Worm (Caenorhabditis elegans): Measurements from ENCODE around the gene odr-1.

The odr-1 gene

DNA sequence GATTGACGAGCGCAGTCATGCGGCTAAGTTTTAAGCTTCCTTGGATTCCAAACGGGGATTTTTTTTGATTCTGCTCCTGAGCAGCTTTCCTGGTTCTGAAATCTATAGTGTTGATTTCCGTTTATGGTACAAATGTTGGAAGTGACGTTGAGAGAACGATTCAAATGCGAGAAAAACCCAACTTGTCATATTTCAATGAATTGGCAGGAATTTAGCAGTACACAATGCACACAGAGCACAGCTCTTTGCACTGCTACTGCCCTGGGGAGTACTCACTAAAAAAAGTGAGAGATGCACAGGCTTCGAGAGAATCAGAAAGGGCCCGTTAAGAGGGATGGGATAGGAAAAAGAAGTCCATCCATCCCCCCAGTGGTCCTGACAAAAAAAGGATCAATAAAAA lies 50.2 kb downstream of the odr-1 start, which contains the start of gene sad-1:
Gene sad-1, minus strand, starts transcription at position 101 of the 400 bp plus-strand sequence.
- no peak for TF ChIP-seq ceh-39 (tag; optimal IDR thresholded peaks at IDR 0.05)

DNA sequence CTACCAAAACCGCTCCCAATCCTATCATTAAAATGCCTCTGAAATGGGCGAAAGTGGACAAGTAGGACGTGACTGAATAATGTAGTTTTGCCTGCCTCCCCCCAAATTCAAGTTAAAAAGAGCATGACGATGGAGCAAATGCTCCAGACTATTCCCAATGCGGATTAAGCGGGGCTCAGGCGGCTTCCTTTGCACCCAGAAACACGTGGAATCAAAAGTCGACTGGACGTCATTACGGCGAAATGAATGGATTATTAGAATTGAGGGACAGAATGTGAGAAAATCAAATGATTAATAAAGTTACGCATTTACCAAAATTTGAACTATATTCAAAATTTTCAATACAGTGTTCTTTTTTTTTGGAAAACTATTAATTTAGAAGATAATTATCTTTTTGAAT lies 50.9 kb downstream of the odr-1 start:
- TF ChIP-seq ces-1 (GFP tag; optimal IDR thresholded peaks at IDR 0.05) (peak; percentile 2), bed-3 (GFP tag; optimal IDR thresholded peaks at IDR 0.05) (no peak), unc-120 (tag; optimal IDR thresholded peaks at IDR 0.05; ENCODE audit: poor library complexity, severe bottlenecking) (no peak), lsy-2 (tag; optimal IDR thresholded peaks at IDR 0.05) (no peak), pha-4 (tag; optimal IDR thresholded peaks at IDR 0.05) (no peak)

DNA sequence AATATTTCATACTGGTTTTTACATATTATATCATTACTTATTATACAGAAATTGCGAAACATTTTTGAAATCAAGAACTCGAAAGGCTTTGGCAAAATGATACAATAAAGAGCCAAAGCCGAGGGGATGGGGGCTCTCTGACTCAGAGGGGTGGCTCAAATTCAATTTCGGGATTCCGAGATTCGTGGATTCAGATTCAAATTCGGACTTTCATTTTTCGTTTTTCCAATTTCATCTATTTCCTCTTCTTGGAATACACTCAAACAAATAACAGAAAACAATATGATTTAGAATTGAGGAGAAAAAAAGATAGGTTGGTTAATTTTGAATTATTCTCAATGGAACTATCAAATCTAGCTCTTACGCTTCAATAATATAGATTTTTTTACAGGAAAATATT lies 51.7 kb downstream of the odr-1 start:
- TF ChIP-seq nhr-237 (tag; optimal IDR thresholded peaks at IDR 0.05) (no peak), ces-1 (GFP tag; optimal IDR thresholded peaks at IDR 0.05) (peak; percentile 69)

Measured in whole organism, mixed stage, embryonic.